Worm (Caenorhabditis elegans) whole organism, L1 larva: ENCODE data around the gene lpl-1.

Source experiments
- C04F5.9 ChIP-seq: sonication (generic microtip); optimal IDR thresholded peaks from 2 replicates; lab custom pipeline; 2016; ENCODE audit warnings: missing genetic modification characterization, missing compliant biosample characterization
- aha-1 ChIP-seq: fragments of 150-350 bp; optimal IDR thresholded peaks from 2 replicates; lab custom pipeline; 2014; ENCODE audit warnings: missing biosample characterization, missing genetic modification characterization
- aly-2 ChIP-seq: fragments of 150-350 bp; optimal IDR thresholded peaks from 2 replicates; lab custom pipeline; 2014; ENCODE audit warnings: missing biosample characterization, missing genetic modification characterization
- ama-1 ChIP-seq: fragments of 150-350 bp; optimal IDR thresholded peaks from 2 replicates; lab custom pipeline; 2014
- blmp-1 ChIP-seq: fragments of 150-350 bp; optimal IDR thresholded peaks from 2 replicates; lab custom pipeline; 2014; ENCODE audit warnings: missing biosample characterization, missing genetic modification characterization
- ceh-82 ChIP-seq, 3 experiments: fragments of 150-350 bp in 1 of 3; sonication (generic microtip) in 2 of 3; optimal IDR thresholded peaks; 2 replicates each; lab custom pipeline; 2014 to 2017; ENCODE audit warnings: missing biosample characterization in 3 of 3, missing genetic modification characterization in 3 of 3
- ceh-88 ChIP-seq: fragments of 200-800 bp; sonication (Bioruptor generic); IDR thresholded peaks from 2 replicates; pipeline ENCODE4 v1.3.6; 2022; ENCODE audit warnings: missing genetic modification characterization, missing compliant biosample characterization
- ces-1 ChIP-seq: fragments of 150-350 bp; optimal IDR thresholded peaks from 2 replicates; lab custom pipeline; 2014; ENCODE audit warnings: missing biosample characterization, missing genetic modification reagents, missing genetic modification characterization
- dpl-1 ChIP-seq, 3 experiments: fragments of 150-350 bp in 2 of 3; sonication (generic microtip) in 1 of 3; optimal IDR thresholded peaks; 2 replicates each; lab custom pipeline; 2014 to 2017; ENCODE audit warnings: missing biosample characterization in 3 of 3, missing genetic modification characterization in 3 of 3, missing genetic modification reagents in 3 of 3
- efl-1 ChIP-seq, 4 experiments: fragments of 150-350 bp; optimal IDR thresholded peaks in 3 of 4; peaks in 1 of 4; 1 replicate in 1 of 4; 2 replicates in 3 of 4; lab custom pipeline; 2014; ENCODE audit warnings: missing biosample characterization in 2 of 4, missing genetic modification characterization in 2 of 4, missing genetic modification reagents in 2 of 4
- efl-3 ChIP-seq: fragments of 200-800 bp; sonication (Bioruptor generic); optimal IDR thresholded peaks from 2 replicates; lab custom pipeline; 2018; ENCODE audit warnings: mild to moderate bottlenecking, missing genetic modification characterization, missing compliant biosample characterization
- elt-2 ChIP-seq: sonication (generic microtip); optimal IDR thresholded peaks from 2 replicates; lab custom pipeline; 2016; ENCODE audit warnings: missing genetic modification characterization, mild to moderate bottlenecking, inconsistent platforms, missing compliant biosample characterization, missing genetic modification reagents
- elt-3 ChIP-seq, 6 experiments: fragments of 150-350 bp in 1 of 6; sonication (generic microtip); optimal IDR thresholded peaks; 2 replicates each; lab custom pipeline; 2017 to 2018; ENCODE audit warnings: missing biosample characterization in 6 of 6, missing genetic modification characterization in 6 of 6, inconsistent platforms in 1 of 6
- fkh-4 ChIP-seq: sonication (generic microtip); optimal IDR thresholded peaks from 2 replicates; lab custom pipeline; 2016; ENCODE audit warnings: missing compliant biosample characterization, missing genetic modification characterization, borderline replicate concordance
- grh-1 ChIP-seq: fragments of 200-800 bp; sonication (Bioruptor generic); IDR thresholded peaks from 2 replicates; pipeline ENCODE4 v1.3.6; 2022; ENCODE audit warnings: missing genetic modification reagents, missing genetic modification characterization, missing compliant biosample characterization
- hlh-17 ChIP-seq: fragments of 200-800 bp; sonication (Bioruptor generic); optimal IDR thresholded peaks from 2 replicates; lab custom pipeline; 2018; ENCODE audit warnings: missing genetic modification characterization, mild to moderate bottlenecking, missing compliant biosample characterization, moderate library complexity, borderline replicate concordance
- irx-1 ChIP-seq: sonication (generic microtip); optimal IDR thresholded peaks from 2 replicates; lab custom pipeline; 2016; ENCODE audit warnings: missing genetic modification characterization, missing compliant biosample characterization
- jun-1 ChIP-seq: fragments of 150-350 bp; optimal IDR thresholded peaks from 2 replicates; lab custom pipeline; 2014; ENCODE audit warnings: missing biosample characterization, missing genetic modification reagents, missing genetic modification characterization
- lin-13 ChIP-seq: fragments of 150-350 bp; optimal IDR thresholded peaks from 2 replicates; lab custom pipeline; 2014; ENCODE audit warnings: missing biosample characterization, missing genetic modification reagents, missing genetic modification characterization
- lin-14 ChIP-seq: fragments of 200-800 bp; sonication (Bioruptor generic); optimal IDR thresholded peaks from 2 replicates; lab custom pipeline; 2018; ENCODE audit warnings: mild to moderate bottlenecking, missing genetic modification characterization, moderate library complexity, missing compliant biosample characterization
- lin-15B ChIP-seq: fragments of 150-350 bp; sonication (generic microtip); optimal IDR thresholded peaks from 3 replicates; lab custom pipeline; 2014; ENCODE audit warnings: missing biosample characterization, missing genetic modification characterization
- lin-35 ChIP-seq, 2 experiments: fragments of 150-350 bp; optimal IDR thresholded peaks; 2 replicates each; lab custom pipeline; 2014; ENCODE audit warnings: missing biosample characterization in 2 of 2, missing genetic modification characterization in 2 of 2, missing genetic modification reagents in 2 of 2
- lin-39 ChIP-seq: fragments of 150-350 bp; optimal IDR thresholded peaks from 2 replicates; lab custom pipeline; 2014; ENCODE audit warnings: missing biosample characterization, missing genetic modification reagents, missing genetic modification characterization
- lsy-2 ChIP-seq, 2 experiments: fragments of 150-350 bp; optimal IDR thresholded peaks; 2 replicates each; lab custom pipeline; 2014; ENCODE audit warnings: missing biosample characterization in 2 of 2, missing genetic modification characterization in 2 of 2
- nhr-12 ChIP-seq: sonication (generic microtip); optimal IDR thresholded peaks from 2 replicates; lab custom pipeline; 2017; ENCODE audit warnings: missing biosample characterization, missing genetic modification characterization
- nhr-20 ChIP-seq: sonication (generic microtip); optimal IDR thresholded peaks from 2 replicates; lab custom pipeline; 2016; ENCODE audit warnings: mild to moderate bottlenecking, missing genetic modification characterization, missing compliant biosample characterization
- nhr-237 ChIP-seq: fragments of 150-350 bp; optimal IDR thresholded peaks from 2 replicates; lab custom pipeline; 2014; ENCODE audit warnings: missing biosample characterization, missing genetic modification characterization
- nhr-47 ChIP-seq: sonication (generic microtip); optimal IDR thresholded peaks from 2 replicates; lab custom pipeline; 2016; ENCODE audit warnings: mild to moderate bottlenecking, missing genetic modification characterization, moderate library complexity, missing compliant biosample characterization
- nhr-71 ChIP-seq: sonication (generic microtip); optimal IDR thresholded peaks from 2 replicates; lab custom pipeline; 2016; ENCODE audit warnings: mild to moderate bottlenecking, missing genetic modification characterization, moderate library complexity, missing compliant biosample characterization
- nhr-77 ChIP-seq: fragments of 150-350 bp; optimal IDR thresholded peaks from 2 replicates; lab custom pipeline; 2014; ENCODE audit warnings: missing biosample characterization, missing genetic modification characterization
- nhr-90 ChIP-seq: sonication (generic microtip); optimal IDR thresholded peaks from 2 replicates; lab custom pipeline; 2016; ENCODE audit warnings: mild to moderate bottlenecking, missing genetic modification characterization, missing compliant biosample characterization; ENCODE audit not compliant: poor library complexity
- pag-3 ChIP-seq: sonication (generic microtip); optimal IDR thresholded peaks from 2 replicates; lab custom pipeline; 2017; ENCODE audit warnings: missing genetic modification characterization, mild to moderate bottlenecking, missing compliant biosample characterization, antibody characterized with exemption, borderline replicate concordance; ENCODE audit not compliant: insufficient read depth
- pqm-1 ChIP-seq: sonication (generic microtip); optimal IDR thresholded peaks from 3 replicates; lab custom pipeline; 2017; ENCODE audit warnings: missing biosample characterization, missing genetic modification characterization
- skn-1 ChIP-seq: fragments of 150-350 bp; optimal IDR thresholded peaks from 2 replicates; lab custom pipeline; 2014; ENCODE audit warnings: missing biosample characterization, missing genetic modification characterization
- sptf-1 ChIP-seq: fragments of 150-350 bp; optimal IDR thresholded peaks from 2 replicates; lab custom pipeline; 2014; ENCODE audit warnings: missing biosample characterization, missing genetic modification characterization
- sup-37 ChIP-seq: fragments of 200-800 bp; sonication (Bioruptor generic); optimal IDR thresholded peaks from 2 replicates; lab custom pipeline; 2018; ENCODE audit warnings: mild to moderate bottlenecking, missing genetic modification characterization, missing compliant biosample characterization
- tbx-2 ChIP-seq: sonication (generic microtip); optimal IDR thresholded peaks from 2 replicates; lab custom pipeline; 2016; ENCODE audit warnings: missing genetic modification characterization, missing compliant biosample characterization
- unc-130 ChIP-seq: fragments of 150-350 bp; optimal IDR thresholded peaks from 2 replicates; lab custom pipeline; 2017; ENCODE audit warnings: missing biosample characterization, missing genetic modification characterization, inconsistent platforms
- unc-30 ChIP-seq: sonication (generic microtip); optimal IDR thresholded peaks from 2 replicates; lab custom pipeline; 2017; ENCODE audit warnings: missing biosample characterization, missing genetic modification characterization
- unc-62 ChIP-seq: fragments of 150-350 bp; optimal IDR thresholded peaks from 2 replicates; lab custom pipeline; 2014; ENCODE audit warnings: missing biosample characterization, missing genetic modification reagents, missing genetic modification characterization
- unc-86 ChIP-seq: sonication (generic microtip); optimal IDR thresholded peaks from 2 replicates; lab custom pipeline; 2016; ENCODE audit warnings: missing genetic modification characterization, missing compliant biosample characterization
- vab-15 ChIP-seq: sonication (generic microtip); optimal IDR thresholded peaks from 2 replicates; lab custom pipeline; 2017; ENCODE audit warnings: missing genotype, mild to moderate bottlenecking, missing genetic modification characterization, missing compliant biosample characterization
- zip-4 ChIP-seq: fragments of 200-800 bp; sonication (Bioruptor generic); optimal IDR thresholded peaks from 2 replicates; lab custom pipeline; 2018; ENCODE audit warnings: mild to moderate bottlenecking, missing genetic modification characterization, moderate library complexity, missing compliant biosample characterization
- ztf-4 ChIP-seq: fragments of 150-350 bp; optimal IDR thresholded peaks from 2 replicates; lab custom pipeline; 2014; ENCODE audit warnings: missing biosample characterization, missing genetic modification characterization

The lpl-1 gene

ce11 chrIV:9096160-9096879 is 2.5 kb upstream of the lpl-1 start, which contains the start of the genes znf-706 and cpna-3 (continued):
- TF ChIP-seq sptf-1 (tag; lab: Kevin White, UChicago): no peak
- no peak for TF ChIP-seq blmp-1
- no peak for TF ChIP-seq irx-1 (tag; lab: Kevin White, UChicago)
- TF ChIP-seq nhr-77 (tag; lab: Kevin White, UChicago): no peak
- TF ChIP-seq sup-37 (GFP tag; lab: Kevin White, UChicago): no peak
- no peak for TF ChIP-seq elt-3 (tag; optimal IDR thresholded peaks at IDR 0.05; lab: Kevin White, UChicago)
- no peak for TF ChIP-seq ces-1 (GFP tag; lab: Kevin White, UChicago)
- TF ChIP-seq nhr-90 (tag; lab: Kevin White, UChicago): no peak
- peak; percentile 28 to 50 for TF ChIP-seq lsy-2 (tag; optimal IDR thresholded peaks at IDR 0.05; lab: Kevin White, UChicago)
- no peak for TF ChIP-seq pag-3 (tag; lab: Kevin White, UChicago)
- no peak for TF ChIP-seq C04F5.9 (tag; lab: Kevin White, UChicago)
- no peak for TF ChIP-seq unc-86 (tag; lab: Kevin White, UChicago)
- no peak for TF ChIP-seq unc-30
- no peak for TF ChIP-seq elt-2
- TF ChIP-seq lin-13: no peak
- peak; percentile 35 for TF ChIP-seq nhr-47
- no peak for TF ChIP-seq nhr-237
- no peak for TF ChIP-seq nhr-12
- no peak for TF ChIP-seq zip-4 (GFP tag; lab: Kevin White, UChicago)
- no peak for TF ChIP-seq pqm-1 (tag; lab: Kevin White, UChicago)
- no peak for TF ChIP-seq aha-1 (tag; lab: Kevin White, UChicago)
- peak; percentile 47 for TF ChIP-seq lin-15B (tag; lab: Kevin White, UChicago)
- no peak for TF ChIP-seq hlh-17 (GFP tag; lab: Kevin White, UChicago)
- TF ChIP-seq lin-35 (GFP tag; optimal IDR thresholded peaks at IDR 0.05; lab: Kevin White, UChicago): peak; percentile 60 to 75
- TF ChIP-seq dpl-1 (GFP tag; optimal IDR thresholded peaks at IDR 0.05; lab: Kevin White, UChicago): peak; percentile 65 to 70 (median 70)
- no peak for TF ChIP-seq vab-15
- no peak for TF ChIP-seq lin-39
- TF ChIP-seq aly-2 (tag; lab: Kevin White, UChicago): no peak
- peak; percentile 14 for TF ChIP-seq tbx-2
- no peak for TF ChIP-seq ztf-4
- TF ChIP-seq unc-130: no peak
- peak; percentile 11 for TF ChIP-seq nhr-20 (tag; lab: Kevin White, UChicago)
- no peak for TF ChIP-seq unc-62 (GFP tag; lab: Kevin White, UChicago)
- no peak for TF ChIP-seq efl-3 (GFP tag; lab: Kevin White, UChicago)
- TF ChIP-seq skn-1 (tag; lab: Kevin White, UChicago): peak; percentile 25
- no peak for TF ChIP-seq lin-14 (GFP tag; lab: Kevin White, UChicago)

ce11 chrIV:9095553-9095952 is 1.7 kb upstream of the lpl-1 start, which contains the start of gene icln-1:
Gene icln-1 (minus strand): TSS chrIV:9095653.
- TF ChIP-seq ceh-88 (GFP tag; lab: Robert Waterston, UW) (no peak), zip-4 (GFP tag; lab: Kevin White, UChicago) (no peak), grh-1 (GFP tag; lab: Robert Waterston, UW) (no peak), ceh-82 (tag; optimal IDR thresholded peaks at IDR 0.05; lab: Kevin White, UChicago) (no peak), ama-1 (no peak), nhr-47 (no peak), nhr-71 (tag; lab: Kevin White, UChicago) (no peak), fkh-4 (tag; lab: Kevin White, UChicago) (no peak), efl-1 (optimal IDR thresholded peaks at IDR 0.05; lab: Kevin White, UChicago) (no peak), efl-1 (GFP tag; optimal IDR thresholded peaks at IDR 0.05 in 1 of 2; lab: Kevin White, UChicago) (no peak), jun-1 (no peak)
